Worm (Caenorhabditis elegans): ENCODE data around the gene F44E5.2.
A peak's percentile ranks its signal among the peaks of the same experiment; 100 is the strongest.

Gene F44E5.2

DNA sequence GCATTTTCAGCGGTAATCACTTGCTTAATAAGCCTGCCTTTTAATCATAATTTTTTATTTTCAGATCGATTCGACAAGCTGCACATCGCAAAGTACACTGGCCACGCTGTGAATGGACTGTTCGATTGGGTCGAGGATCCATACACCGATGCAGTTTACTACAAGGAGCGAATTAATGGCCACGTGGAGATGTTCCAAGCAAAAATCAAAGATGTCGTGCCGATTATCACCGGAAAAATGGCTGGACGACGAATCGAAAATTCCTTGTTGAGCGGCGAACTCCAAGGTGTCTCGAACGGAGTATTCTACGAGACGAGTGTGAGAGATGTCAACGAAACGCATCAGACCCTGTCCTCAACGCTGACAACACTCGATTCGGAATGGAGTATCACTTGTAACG is 39.1 kb upstream of the F44E5.2 start:
- TF ChIP-seq pat-9 (tag; optimal IDR thresholded peaks at IDR 0.05) (no peak), unc-3 (GFP tag; conservative IDR thresholded peaks at IDR 0.05) (no peak), unc-3 (tag; optimal IDR thresholded peaks at IDR 0.05) (no peak), tbx-7 (tag; optimal IDR thresholded peaks at IDR 0.05) (no peak), ref-2 (tag; optimal IDR thresholded peaks at IDR 0.05) (no peak), ets-4 (tag; optimal IDR thresholded peaks at IDR 0.05) (no peak), rnt-1 (tag; optimal IDR thresholded peaks at IDR 0.05) (no peak), ceh-9 (tag; optimal IDR thresholded peaks at IDR 0.05) (no peak), C08G9.2 (tag; optimal IDR thresholded peaks at IDR 0.05) (no peak), ttx-3 (tag; optimal IDR thresholded peaks at IDR 0.05) (no peak), ceh-34 (tag; optimal IDR thresholded peaks at IDR 0.05) (no peak), nhr-11 (tag; optimal IDR thresholded peaks at IDR 0.05) (no peak), pag-3 (tag; optimal IDR thresholded peaks at IDR 0.05; ENCODE audit: borderline replicate concordance) (no peak), ceh-22 (tag; optimal IDR thresholded peaks at IDR 0.05) (no peak), Y22D7AL.16 (tag; optimal IDR thresholded peaks at IDR 0.05) (no peak), fkh-6 (tag; optimal IDR thresholded peaks at IDR 0.05) (no peak)

- no peak for TF ChIP-seq ceh-6 (GFP tag; optimal IDR thresholded peaks at IDR 0.05)
- TF ChIP-seq mec-3 (tag; optimal IDR thresholded peaks at IDR 0.05; ENCODE audit: borderline replicate concordance) = no peak
- no peak for TF ChIP-seq elt-4 (tag; optimal IDR thresholded peaks at IDR 0.05)
- TF ChIP-seq tbx-7 (tag; optimal IDR thresholded peaks at IDR 0.05) = no peak
- no peak for TF ChIP-seq npax-4 (tag; optimal IDR thresholded peaks at IDR 0.05)
- no peak for TF ChIP-seq ama-1 (optimal IDR thresholded peaks at IDR 0.05)
- peak; percentile 20 for TF ChIP-seq tbx-2 (tag; optimal IDR thresholded peaks at IDR 0.05)
- TF ChIP-seq rnt-1 (tag; optimal IDR thresholded peaks at IDR 0.05) = no peak
- no peak for TF ChIP-seq ceh-48 (tag; optimal IDR thresholded peaks at IDR 0.05)
- no peak for TF ChIP-seq pros-1 (tag; optimal IDR thresholded peaks at IDR 0.05)
- no peak for TF ChIP-seq ceh-19 (GFP tag; optimal IDR thresholded peaks at IDR 0.05)
- TF ChIP-seq hlh-30 (tag; optimal IDR thresholded peaks at IDR 0.05; ENCODE audit: insufficient read depth) = peak; percentile 73
- no peak for TF ChIP-seq K09A11.1 (tag; optimal IDR thresholded peaks at IDR 0.05; ENCODE audit: insufficient read depth)
- peak; percentile 20 for TF ChIP-seq nfya-1 (tag; optimal IDR thresholded peaks at IDR 0.05)
- no peak for TF ChIP-seq gmeb-2 (tag; optimal IDR thresholded peaks at IDR 0.05)
- no peak for TF ChIP-seq sdc-2 (tag; optimal IDR thresholded peaks at IDR 0.05)
- no peak for TF ChIP-seq sox-4 (tag; optimal IDR thresholded peaks at IDR 0.05)
- no peak for TF ChIP-seq ceh-34 (tag; optimal IDR thresholded peaks at IDR 0.05)
- TF ChIP-seq dve-1 (tag; optimal IDR thresholded peaks at IDR 0.05) = no peak
These were observed 37.9 kb upstream of the F44E5.2 start, which contains the start of gene alh-8 for ce11 chrII:11728545-11729105. alh-8 (plus strand) TSS chrII:11729055.

ce11 chrII:11729757-11730535 is 36.6 kb upstream of the F44E5.2 start:
- no peak for TF ChIP-seq ceh-2 (tag; optimal IDR thresholded peaks at IDR 0.05)
- TF ChIP-seq K02D7.2 (tag; optimal IDR thresholded peaks at IDR 0.05) = no peak
- no peak for TF ChIP-seq K09A11.1 (tag; optimal IDR thresholded peaks at IDR 0.05; ENCODE audit: insufficient read depth)
- TF ChIP-seq ama-1 (optimal IDR thresholded peaks at IDR 0.05) = no peak
- TF ChIP-seq ets-4 (tag; optimal IDR thresholded peaks at IDR 0.05) = no peak
- TF ChIP-seq unc-86 (tag; optimal IDR thresholded peaks at IDR 0.05) = no peak
- no peak for TF ChIP-seq F13H6.1 (tag; optimal IDR thresholded peaks at IDR 0.05)
- TF ChIP-seq npax-4 (tag; optimal IDR thresholded peaks at IDR 0.05) = no peak
- no peak for TF ChIP-seq ref-2 (tag; optimal IDR thresholded peaks at IDR 0.05)
- TF ChIP-seq ceh-34 (tag; optimal IDR thresholded peaks at IDR 0.05) = no peak
- TF ChIP-seq pros-1 (tag; optimal IDR thresholded peaks at IDR 0.05) = no peak
- TF ChIP-seq T23F11.4 (GFP tag; optimal IDR thresholded peaks at IDR 0.05) = no peak
- TF ChIP-seq C08G9.2 (tag; optimal IDR thresholded peaks at IDR 0.05) = no peak
- TF ChIP-seq ceh-48 (tag; optimal IDR thresholded peaks at IDR 0.05) = no peak
- TF ChIP-seq hlh-15 (tag; optimal IDR thresholded peaks at IDR 0.05) = no peak
- no peak for TF ChIP-seq ceh-30 (tag; optimal IDR thresholded peaks at IDR 0.05)
